Worm (Caenorhabditis elegans) whole organism, young adult: ENCODE measurements around the gene C30F2.4.
A peak's percentile ranks its signal among the peaks of the same experiment; 100 is the strongest.

Experiments used
- C17E4.6 ChIP-seq: fragments of 200-800 bp; sonication (Bioruptor generic); IDR thresholded peaks from 2 replicates; pipeline ENCODE4 v1.3.6; 2022; ENCODE audit warnings: missing genetic modification reagents, missing genetic modification characterization, missing compliant biosample characterization
- F33H1.4 ChIP-seq: fragments of 200-800 bp; sonication (Bioruptor generic); IDR thresholded peaks from 2 replicates; pipeline ENCODE4 v1.3.6; 2022; ENCODE audit warnings: missing genetic modification reagents, missing genetic modification characterization, missing compliant biosample characterization
- F37B4.10 ChIP-seq: fragments of 200-800 bp; sonication (Bioruptor generic); IDR thresholded peaks from 2 replicates; pipeline ENCODE4 v1.3.6; 2022; ENCODE audit warnings: missing genetic modification characterization, missing compliant biosample characterization
- F57C9.4 ChIP-seq: sonication (generic microtip); optimal IDR thresholded peaks from 2 replicates; lab custom pipeline; 2017; ENCODE audit warnings: mild to moderate bottlenecking, missing genetic modification characterization, missing compliant biosample characterization
- K11D2.4 ChIP-seq: fragments of 200-800 bp; sonication (Bioruptor generic); IDR thresholded peaks from 2 replicates; pipeline ENCODE4 v1.3.6; 2022; ENCODE audit warnings: missing genetic modification reagents, missing genetic modification characterization, missing compliant biosample characterization
- K12H6.12 ChIP-seq: fragments of 200-800 bp; sonication (Bioruptor generic); optimal IDR thresholded peaks from 2 replicates; lab custom pipeline; 2018; ENCODE audit warnings: mild to moderate bottlenecking, missing genetic modification characterization, missing compliant biosample characterization
- akir-1 ChIP-seq: fragments of 200-800 bp; sonication (Bioruptor generic); optimal IDR thresholded peaks from 2 replicates; lab custom pipeline; 2018; ENCODE audit warnings: mild to moderate bottlenecking, missing genetic modification characterization, moderate library complexity, missing compliant biosample characterization
- ama-1 ChIP-seq, 3 experiments: fragments of 150-350 bp in 1 of 3; sonication (generic microtip) in 2 of 3; optimal IDR thresholded peaks; 2 replicates each; lab custom pipeline; 2014 to 2018; ENCODE audit warnings: missing biosample characterization in 2 of 3, missing genetic modification characterization in 2 of 3, missing genetic modification reagents in 2 of 3
- aptf-3 ChIP-seq: fragments of 200-800 bp; sonication (Bioruptor generic); IDR thresholded peaks from 2 replicates; pipeline ENCODE4 v1.3.6; 2022; ENCODE audit warnings: missing genetic modification characterization, missing compliant biosample characterization
- attf-6 ChIP-seq: fragments of 200-800 bp; sonication (Bioruptor generic); IDR thresholded peaks from 2 replicates; pipeline ENCODE4 v1.3.6; 2022; ENCODE audit warnings: missing genetic modification reagents, missing genetic modification characterization, missing compliant biosample characterization
- ccch-3 ChIP-seq: fragments of 200-800 bp; sonication (Bioruptor generic); optimal IDR thresholded peaks from 2 replicates; lab custom pipeline; 2018; ENCODE audit warnings: mild to moderate bottlenecking, missing genetic modification characterization, missing compliant biosample characterization
- ceh-79 ChIP-seq: sonication (generic microtip); optimal IDR thresholded peaks from 2 replicates; lab custom pipeline; 2017; ENCODE audit warnings: mild to moderate bottlenecking, missing genetic modification characterization, missing compliant biosample characterization
- ceh-91 ChIP-seq: fragments of 200-800 bp; sonication (Bioruptor generic); IDR thresholded peaks from 2 replicates; pipeline ENCODE4 v1.3.6; 2022; ENCODE audit warnings: missing genetic modification reagents, missing genetic modification characterization, missing compliant biosample characterization
- die-1 ChIP-seq: sonication (generic microtip); optimal IDR thresholded peaks from 2 replicates; lab custom pipeline; 2016; ENCODE audit warnings: missing genotype, mild to moderate bottlenecking, missing genetic modification characterization, missing compliant biosample characterization
- dpl-1 ChIP-seq: fragments of 150-350 bp; optimal IDR thresholded peaks from 2 replicates; lab custom pipeline; 2014; ENCODE audit warnings: missing biosample characterization, missing genetic modification reagents, missing genetic modification characterization
- efl-1 ChIP-seq: fragments of 150-350 bp; optimal IDR thresholded peaks from 2 replicates; lab custom pipeline; 2014; ENCODE audit warnings: missing biosample characterization, missing genetic modification reagents, missing genetic modification characterization
- egrh-3 ChIP-seq: fragments of 200-800 bp; sonication (Bioruptor generic); IDR thresholded peaks from 2 replicates; pipeline ENCODE4 v1.3.6; 2022; ENCODE audit warnings: missing genetic modification reagents, missing genetic modification characterization, missing compliant biosample characterization
- ets-4 ChIP-seq: fragments of 200-800 bp; sonication (Bioruptor generic); optimal IDR thresholded peaks from 2 replicates; lab custom pipeline; 2018; ENCODE audit warnings: mild to moderate bottlenecking, missing genetic modification characterization, missing compliant biosample characterization
- hlh-12 ChIP-seq: sonication (generic microtip); optimal IDR thresholded peaks from 2 replicates; lab custom pipeline; 2016; ENCODE audit warnings: missing genetic modification characterization, missing compliant biosample characterization
- hrde-1 ChIP-seq: sonication (generic microtip); optimal IDR thresholded peaks from 2 replicates; lab custom pipeline; 2016; ENCODE audit warnings: missing genetic modification characterization, mild to moderate bottlenecking, missing compliant biosample characterization, moderate library complexity, missing genotype, missing genetic modification reagents, borderline replicate concordance
- hsf-1 ChIP-seq: fragments of 200-800 bp; sonication (Bioruptor generic); IDR thresholded peaks from 2 replicates; pipeline ENCODE4 v1.3.6; 2022; ENCODE audit warnings: missing genetic modification reagents, missing genetic modification characterization, missing compliant biosample characterization
- lin-26 ChIP-seq: fragments of 200-800 bp; sonication (Bioruptor generic); IDR thresholded peaks from 2 replicates; pipeline ENCODE4 v1.3.6; 2022; ENCODE audit warnings: missing genetic modification reagents, missing genetic modification characterization, missing compliant biosample characterization
- lsl-1 ChIP-seq: fragments of 200-800 bp; sonication (Bioruptor generic); optimal IDR thresholded peaks from 2 replicates; lab custom pipeline; 2018; ENCODE audit warnings: mild to moderate bottlenecking, missing genetic modification characterization, moderate library complexity, missing compliant biosample characterization
- lsy-27 ChIP-seq: sonication (generic microtip); optimal IDR thresholded peaks from 2 replicates; lab custom pipeline; 2017; ENCODE audit warnings: missing genetic modification characterization, mild to moderate bottlenecking, missing compliant biosample characterization, antibody characterized with exemption, missing genotype, borderline replicate concordance; ENCODE audit not compliant: insufficient read depth
- madf-3 ChIP-seq: fragments of 200-800 bp; sonication (Bioruptor generic); IDR thresholded peaks from 2 replicates; pipeline ENCODE4 v1.3.6; 2022; ENCODE audit warnings: missing genetic modification reagents, missing genetic modification characterization, missing compliant biosample characterization
- madf-8 ChIP-seq: fragments of 200-800 bp; sonication (Bioruptor generic); conservative IDR thresholded peaks from 2 replicates; pipeline ENCODE4 v1.3.6; 2022; ENCODE audit warnings: missing genetic modification reagents, missing genetic modification characterization, missing compliant biosample characterization
- mcd-1 ChIP-seq: fragments of 200-800 bp; sonication (Bioruptor generic); IDR thresholded peaks from 2 replicates; pipeline ENCODE4 v1.3.6; 2022; ENCODE audit warnings: missing genetic modification reagents, missing genetic modification characterization, missing compliant biosample characterization
- mes-4 ChIP-seq: sonication (generic microtip); optimal IDR thresholded peaks from 2 replicates; lab custom pipeline; 2016; ENCODE audit warnings: missing genotype, missing genetic modification characterization, missing compliant biosample characterization
- nfya-2 ChIP-seq: fragments of 200-800 bp; sonication (Bioruptor generic); IDR thresholded peaks from 2 replicates; pipeline ENCODE4 v1.3.6; 2022; ENCODE audit warnings: missing genetic modification reagents, missing genetic modification characterization, missing compliant biosample characterization
- nhr-120 ChIP-seq: fragments of 200-800 bp; sonication (Bioruptor generic); IDR thresholded peaks from 2 replicates; pipeline ENCODE4 v1.3.6; 2022; ENCODE audit warnings: missing genetic modification characterization, missing compliant biosample characterization
- nhr-80 ChIP-seq: sonication (generic microtip); optimal IDR thresholded peaks from 2 replicates; lab custom pipeline; 2016; ENCODE audit warnings: missing genetic modification characterization, missing compliant biosample characterization
- pha-4 ChIP-seq: fragments of 150-350 bp; sonication (generic microtip); optimal IDR thresholded peaks from 2 replicates; lab custom pipeline; 2014; ENCODE audit warnings: missing biosample characterization, missing genetic modification reagents, missing genetic modification characterization
- rcor-1 ChIP-seq: fragments of 200-800 bp; sonication (Bioruptor generic); IDR thresholded peaks from 2 replicates; pipeline ENCODE4 v1.3.6; 2022; ENCODE audit warnings: missing genetic modification reagents, missing genetic modification characterization, missing compliant biosample characterization
- repo-1 ChIP-seq: sonication (generic microtip); optimal IDR thresholded peaks from 2 replicates; lab custom pipeline; 2017; ENCODE audit warnings: mild to moderate bottlenecking, missing genetic modification characterization, missing compliant biosample characterization
- snpc-4 ChIP-seq, 5 experiments: fragments of 150-350 bp in 1 of 5; sonication (generic microtip) in 4 of 5; optimal IDR thresholded peaks; 2 replicates each; lab custom pipeline; 2014 to 2018; ENCODE audit warnings: missing genetic modification characterization in 5 of 5, missing biosample characterization in 3 of 5, antibody characterized with exemption in 2 of 5, mild to moderate bottlenecking in 2 of 5, missing compliant biosample characterization in 2 of 5, missing genotype in 2 of 5, moderate library complexity in 2 of 5, missing genetic modification reagents in 1 of 5
- somi-1 ChIP-seq: fragments of 200-800 bp; sonication (Bioruptor generic); optimal IDR thresholded peaks from 2 replicates; lab custom pipeline; 2018; ENCODE audit warnings: mild to moderate bottlenecking, missing genetic modification characterization, missing compliant biosample characterization
- tbp1 ChIP-seq: fragments of 200-800 bp; sonication (Bioruptor generic); optimal IDR thresholded peaks from 2 replicates; lab custom pipeline; 2018; ENCODE audit warnings: mild to moderate bottlenecking, missing genetic modification characterization, missing compliant biosample characterization
- unc-130 ChIP-seq: sonication (generic microtip); optimal IDR thresholded peaks from 2 replicates; lab custom pipeline; 2016; ENCODE audit warnings: missing genetic modification reagents, missing genetic modification characterization, missing compliant biosample characterization
- xnd-1 ChIP-seq: sonication (generic microtip); optimal IDR thresholded peaks from 2 replicates; lab custom pipeline; 2016; ENCODE audit warnings: missing genotype, missing genetic modification reagents, missing genetic modification characterization, missing compliant biosample characterization
- zfh-2 ChIP-seq: fragments of 200-800 bp; sonication (Bioruptor generic); conservative IDR thresholded peaks from 2 replicates; pipeline ENCODE4 v1.3.6; 2022; ENCODE audit warnings: missing genetic modification reagents, missing genetic modification characterization, missing compliant biosample characterization
- ztf-26 ChIP-seq: sonication (generic microtip); optimal IDR thresholded peaks from 2 replicates; lab custom pipeline; 2017; ENCODE audit warnings: missing genetic modification characterization, missing compliant biosample characterization

Gene C30F2.4

ce11 chrX:16076470-16076869, at the start of gene C30F2.4:
TSS of gene C30F2.4 (minus strand) at chrX:16076570.
- TF ChIP-seq die-1 (tag; lab: Kevin White, UChicago) = no peak
- no peak for TF ChIP-seq mcd-1
- no peak for TF ChIP-seq lsl-1 (GFP tag; lab: Kevin White, UChicago)
- TF ChIP-seq ama-1 (optimal IDR thresholded peaks at IDR 0.05; lab: Kevin White, UChicago) = no peak
- no peak for TF ChIP-seq ama-1 (GFP tag; optimal IDR thresholded peaks at IDR 0.05; lab: Kevin White, UChicago)
- no peak for TF ChIP-seq F33H1.4 (GFP tag; lab: Robert Waterston, UW)
- TF ChIP-seq efl-1 (GFP tag; lab: Kevin White, UChicago) = no peak
- no peak for TF ChIP-seq ceh-79 (tag; lab: Kevin White, UChicago)
- no peak for TF ChIP-seq hlh-12 (tag; lab: Kevin White, UChicago)
- no peak for TF ChIP-seq rcor-1 (GFP tag; lab: Robert Waterston, UW)
- TF ChIP-seq unc-130 (GFP tag; lab: Kevin White, UChicago) = no peak
- TF ChIP-seq K11D2.4 (GFP tag; lab: Robert Waterston, UW) = no peak
- TF ChIP-seq tbp1 = no peak
- no peak for TF ChIP-seq madf-8
- TF ChIP-seq pha-4 = no peak
- no peak for TF ChIP-seq snpc-4 (GFP tag; optimal IDR thresholded peaks at IDR 0.05; lab: Kevin White, UChicago)
- TF ChIP-seq snpc-4 (tag; optimal IDR thresholded peaks at IDR 0.05; lab: Kevin White, UChicago) = no peak
- TF ChIP-seq mes-4 (tag; lab: Kevin White, UChicago) = no peak
- TF ChIP-seq, all 124 proteins: peak for 0

DNA sequence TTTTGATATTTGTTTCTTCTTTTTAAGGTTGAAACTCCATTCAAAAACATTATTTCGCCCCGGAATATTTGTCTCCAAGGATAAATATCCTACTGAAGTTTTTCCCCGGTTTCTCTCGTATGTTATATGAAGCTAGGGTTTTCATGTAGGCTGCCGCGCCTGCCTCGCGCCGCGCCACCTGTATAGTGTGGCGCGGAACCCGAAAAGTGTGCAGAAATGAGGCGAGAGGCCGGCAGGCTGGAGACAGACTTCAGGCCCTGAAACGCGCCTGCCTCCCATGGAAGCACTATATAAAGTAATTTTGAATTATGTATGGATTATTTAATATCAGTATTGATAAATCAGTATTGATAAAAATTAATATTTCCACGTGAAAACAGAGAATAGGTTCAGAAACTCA, 48.4 kb upstream of the C30F2.4 start:
- no peak for TF ChIP-seq K12H6.12 (tag; lab: Kevin White, UChicago)
- TF ChIP-seq nhr-120 (GFP tag; lab: Robert Waterston, UW) = 0 out of 2 replicates have a peak, but pooled peaks have one; percentile 68
- no peak for TF ChIP-seq die-1 (tag; lab: Kevin White, UChicago)
- 0 out of 2 replicates have a peak, but pooled peaks have one; percentile 53 for TF ChIP-seq F37B4.10 (GFP tag; lab: Robert Waterston, UW)
- no peak for TF ChIP-seq nhr-80 (tag; lab: Kevin White, UChicago)

DNA sequence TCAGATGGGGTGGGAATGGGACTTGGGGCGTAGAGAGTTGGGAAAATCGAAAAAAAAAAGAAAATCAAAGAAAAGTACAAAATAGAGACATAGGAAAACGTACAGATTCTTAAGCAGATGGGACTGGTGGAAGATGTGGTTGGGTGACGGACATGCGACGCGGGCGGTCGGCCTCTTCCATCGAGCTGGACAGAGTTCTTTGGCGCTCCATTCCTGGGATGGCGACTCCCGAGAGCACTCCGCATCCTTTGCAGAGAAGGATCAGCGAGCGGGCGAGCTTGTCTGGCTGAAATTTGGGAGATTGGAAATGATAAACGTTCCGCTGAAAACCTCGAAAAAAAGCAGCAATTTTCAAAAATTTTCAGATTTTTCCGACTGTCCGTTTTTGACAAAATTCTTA, 47.9 kb upstream of the C30F2.4 start:
- TF ChIP-seq egrh-3 (GFP tag; lab: Robert Waterston, UW) (peak; percentile 58; the same call in 1 of the 2 replicates), madf-3 (0 out of 2 replicates have a peak, but pooled peaks have one; percentile 49), ztf-26 (tag; lab: Kevin White, UChicago) (no peak), lin-26 (GFP tag; lab: Robert Waterston, UW) (no peak), xnd-1 (no peak), dpl-1 (GFP tag; lab: Kevin White, UChicago) (no peak), zfh-2 (peak; percentile 56; the same call in 1 of the 2 replicates), lsy-27 (tag; lab: Kevin White, UChicago) (no peak), hsf-1 (GFP tag; lab: Robert Waterston, UW) (no peak), nfya-2 (GFP tag; lab: Robert Waterston, UW) (no peak), hrde-1 (tag; lab: Kevin White, UChicago) (no peak)

DNA sequence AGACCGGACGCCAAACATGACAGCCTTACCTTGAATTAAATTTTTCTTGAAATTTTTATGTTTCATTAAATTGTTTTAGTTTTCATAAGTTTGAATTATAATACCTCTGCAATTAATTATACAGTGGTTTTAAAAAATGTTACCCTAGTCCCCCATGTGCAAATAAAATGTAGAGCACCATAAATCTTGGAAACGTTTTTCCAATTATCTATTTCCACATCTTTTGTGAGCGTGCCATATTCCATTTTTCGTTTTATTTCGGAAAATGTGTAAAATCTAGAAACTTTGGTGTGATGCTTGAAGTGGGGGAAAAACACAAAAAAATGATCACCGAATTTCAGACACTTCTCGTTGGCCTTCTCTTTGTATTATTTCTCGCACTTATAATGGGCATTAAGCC, 46.3 kb upstream of the C30F2.4 start:
- no peak for TF ChIP-seq xnd-1
- TF ChIP-seq F57C9.4 (tag; lab: Kevin White, UChicago) = no peak
- no peak for TF ChIP-seq ets-4 (GFP tag; lab: Kevin White, UChicago)
- no peak for TF ChIP-seq somi-1
- TF ChIP-seq nfya-2 (GFP tag; lab: Robert Waterston, UW) = no peak
- TF ChIP-seq attf-6 (GFP tag; lab: Robert Waterston, UW) = no peak
- TF ChIP-seq C17E4.6 (GFP tag; lab: Robert Waterston, UW) = no peak
- TF ChIP-seq ceh-91 = no peak
- TF ChIP-seq akir-1 = no peak
- no peak for TF ChIP-seq repo-1 (tag; lab: Kevin White, UChicago)
- no peak for TF ChIP-seq ccch-3 (GFP tag; lab: Kevin White, UChicago)
- TF ChIP-seq K11D2.4 (GFP tag; lab: Robert Waterston, UW) = no peak
- no peak for TF ChIP-seq lsl-1 (GFP tag; lab: Kevin White, UChicago)
- no peak for TF ChIP-seq aptf-3 (GFP tag; lab: Robert Waterston, UW)
